Worm (Caenorhabditis elegans) whole organism, dauer: ENCODE data around the gene zzz-1.

ENCODE experiments used
- unc-62 ChIP-seq: sonication (generic microtip); optimal IDR thresholded peaks from 2 replicates; lab custom pipeline; 2017; ENCODE audit warnings: missing biosample characterization, missing genetic modification reagents, missing genetic modification characterization

The zzz-1 gene

ce11 chrV:10901125-10901524 is 7.8 kb downstream of the zzz-1 start, which contains the start of gene spp-16:
TSS of gene spp-16 (minus strand) at chrV:10901303.
- TF ChIP-seq unc-62 = no peak

ce11 chrV:10898629-10899028 is 10.3 kb downstream of the zzz-1 start:
- no peak for TF ChIP-seq unc-62

ce11 chrV:10898107-10898506 is 10.9 kb downstream of the zzz-1 start, which contains the start of gene F32D8.7:
TSS of gene F32D8.7 (plus strand) at chrV:10898435.
- TF ChIP-seq unc-62 = no peak

ce11 chrV:10897172-10897571 is 11.8 kb downstream of the zzz-1 start:
- no peak for TF ChIP-seq unc-62

- TF ChIP-seq unc-62 = no peak
Measured at ce11 chrV:10897106-10897171, 12.0 kb downstream of the zzz-1 start, which contains the start of gene sec-61.G. TSS of gene sec-61.G (minus strand) at chrV:10897143.

- TF ChIP-seq unc-62 = no peak
Measured at ce11 chrV:10896706-10897105, 12.3 kb downstream of the zzz-1 start.

- no peak for TF ChIP-seq unc-62
Measured at ce11 chrV:10896295-10896694, 12.7 kb downstream of the zzz-1 start, which contains the start of gene F32D8.13. TSS of gene F32D8.13 (minus strand) at chrV:10896543.

- no peak for TF ChIP-seq unc-62
Measured at ce11 chrV:10894601-10895000, 14.4 kb downstream of the zzz-1 start, which contains the start of the genes F32D8.14 and F32D8.5. TSS of gene F32D8.14 (minus strand) at chrV:10894788. TSS of gene F32D8.5 (plus strand) at chrV:10894800.

ce11 chrV:10893510-10894128 is 15.4 kb downstream of the zzz-1 start, which contains the start of gene F32D8.4:
TSS of gene F32D8.4 (minus strand) at chrV:10893560.
- no peak for TF ChIP-seq unc-62

- no peak for TF ChIP-seq unc-62
Measured at ce11 chrV:10890980-10891379, 18.0 kb downstream of the zzz-1 start, which contains the start of gene F32D8.12. TSS of gene F32D8.12 (minus strand) at chrV:10891027.

- TF ChIP-seq unc-62 = no peak
Measured at ce11 chrV:10889774-10890173, 19.2 kb downstream of the zzz-1 start.

ce11 chrV:10889036-10889435 is 19.9 kb downstream of the zzz-1 start, which contains the start of gene F32D8.11:
TSS of gene F32D8.11 (minus strand) at chrV:10889136.
- no peak for TF ChIP-seq unc-62

ce11 chrV:10888153-10888552 is 20.8 kb downstream of the zzz-1 start:
- no peak for TF ChIP-seq unc-62

- no peak for TF ChIP-seq unc-62
Measured at ce11 chrV:10887564-10887963, 21.4 kb downstream of the zzz-1 start.

- no peak for TF ChIP-seq unc-62
Measured at ce11 chrV:10886405-10886887, 22.5 kb downstream of the zzz-1 start, which contains the start of gene F32D8.3. TSS of gene F32D8.3 (plus strand) at chrV:10886837.

ce11 chrV:10883478-10883877 is 25.5 kb downstream of the zzz-1 start, which contains the start of gene F32D8.2:
TSS of gene F32D8.2 (plus strand) at chrV:10883778.
- TF ChIP-seq unc-62 = no peak

- TF ChIP-seq unc-62 = no peak
Measured at ce11 chrV:10880138-10880882, 28.7 kb downstream of the zzz-1 start, which contains the start of gene F32D8.1. TSS of gene F32D8.1 (plus strand) at chrV:10880832.
